Fruit fly (Drosophila melanogaster): Measurements from ENCODE around the gene CG9698.
A peak's percentile ranks its signal among the peaks of the same experiment; 100 is the strongest.

CG9698 gene

DNA sequence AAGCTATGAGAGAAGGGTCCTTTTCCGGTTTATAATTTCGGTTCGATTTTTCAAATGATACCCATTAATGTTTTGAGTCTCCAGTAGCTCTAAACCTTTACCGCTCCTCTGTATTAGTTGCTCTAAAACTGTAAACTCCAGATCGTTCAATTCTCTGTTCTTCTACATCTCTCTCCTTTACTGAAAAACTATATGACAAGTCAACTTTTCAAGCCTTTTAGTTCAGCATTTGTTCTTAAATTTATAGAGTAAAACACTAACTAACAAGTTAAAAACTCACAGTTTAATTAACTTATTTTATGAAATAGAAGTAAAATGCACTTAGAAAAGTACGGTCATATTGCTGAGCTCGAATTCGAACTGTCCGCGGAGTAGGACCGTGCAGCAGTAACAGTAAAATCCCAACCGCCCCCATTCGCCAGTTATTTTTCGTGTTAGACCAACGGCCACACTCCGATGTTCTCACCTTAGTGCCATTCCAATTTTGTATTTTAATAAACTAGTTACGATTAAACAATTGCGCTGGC is 48.2 kb downstream of the CG9698 start:
- no peak for TF ChIP-seq pan (optimal IDR thresholded peaks at IDR 0.05)
- no peak for TF ChIP-seq EcR (GFP tag; optimal IDR thresholded peaks at IDR 0.05)
- TF ChIP-seq CG8478 (optimal IDR thresholded peaks at IDR 0.05) = no peak
- no peak for TF ChIP-seq Dll (optimal IDR thresholded peaks at IDR 0.05)
- no peak for TF ChIP-seq usp (GFP tag; optimal IDR thresholded peaks at IDR 0.05)
- no peak for TF ChIP-seq psq (optimal IDR thresholded peaks at IDR 0.05)

DNA sequence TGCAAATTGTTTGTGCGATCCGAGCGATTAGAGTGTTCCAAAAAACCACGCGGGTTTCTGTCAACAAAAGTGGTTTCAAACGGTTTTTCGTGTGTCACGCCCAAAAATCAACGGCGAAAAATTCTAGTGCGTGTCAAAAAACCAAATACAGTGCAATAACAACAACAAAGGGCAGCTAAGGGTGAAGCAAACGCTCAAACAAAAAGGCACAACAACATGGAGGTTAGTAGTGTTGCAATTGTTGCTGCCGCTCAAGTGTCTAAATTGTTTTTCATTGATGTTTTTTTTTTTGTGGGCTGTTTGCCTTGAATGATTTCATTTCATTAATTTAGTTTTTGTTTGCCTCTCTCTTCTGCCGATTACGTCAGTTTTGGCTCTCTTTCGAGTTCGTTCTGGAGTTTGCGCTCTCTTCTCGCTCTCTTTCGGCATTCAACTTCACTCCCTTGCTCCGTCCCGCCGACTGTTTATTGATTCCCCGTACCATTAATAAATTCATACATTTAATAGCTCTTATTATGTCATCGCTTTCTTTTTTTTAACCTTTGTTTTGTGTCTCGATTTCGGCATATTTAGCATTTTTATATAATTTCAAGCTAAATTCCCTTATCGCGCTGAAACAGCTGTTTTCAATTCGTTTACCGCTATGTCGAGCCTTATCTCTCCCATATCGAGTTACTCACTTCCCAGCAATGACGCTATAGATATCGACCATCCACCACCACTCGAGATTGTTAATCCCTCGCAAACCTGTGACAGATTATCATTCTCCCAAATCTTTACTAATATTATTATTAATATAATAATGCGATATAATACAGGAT is 48.9 kb downstream of the CG9698 start:
- TF ChIP-seq EcR (GFP tag; optimal IDR thresholded peaks at IDR 0.05) (no peak), psq (optimal IDR thresholded peaks at IDR 0.05) (no peak), usp (GFP tag; optimal IDR thresholded peaks at IDR 0.05) (no peak), Dll (optimal IDR thresholded peaks at IDR 0.05) (no peak), CG8478 (optimal IDR thresholded peaks at IDR 0.05) (no peak), pan (optimal IDR thresholded peaks at IDR 0.05) (no peak)

DNA sequence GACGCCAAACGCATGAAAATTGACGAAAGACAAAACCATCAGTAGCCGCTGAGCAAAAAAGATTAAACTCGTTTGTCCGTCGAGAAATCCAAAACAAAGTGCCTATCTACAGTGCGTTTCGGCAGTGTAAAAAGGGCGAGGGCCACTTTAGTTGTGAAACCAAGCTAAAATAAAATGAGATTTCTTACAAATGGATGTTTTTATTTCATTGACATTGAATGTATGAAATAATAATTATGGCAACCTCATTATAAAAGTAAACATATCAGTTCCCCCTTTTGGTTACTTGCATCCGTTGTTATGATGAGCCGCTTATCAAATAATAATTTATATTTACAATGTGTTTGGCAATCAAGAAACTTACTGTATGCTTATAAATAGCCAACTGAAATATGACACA is 49.9 kb downstream of the CG9698 start:
- TF ChIP-seq psq (optimal IDR thresholded peaks at IDR 0.05) (no peak), pan (optimal IDR thresholded peaks at IDR 0.05) (no peak), usp (GFP tag; optimal IDR thresholded peaks at IDR 0.05) (no peak), EcR (GFP tag; optimal IDR thresholded peaks at IDR 0.05) (no peak), Dll (optimal IDR thresholded peaks at IDR 0.05) (no peak), CG8478 (optimal IDR thresholded peaks at IDR 0.05) (no peak)

DNA sequence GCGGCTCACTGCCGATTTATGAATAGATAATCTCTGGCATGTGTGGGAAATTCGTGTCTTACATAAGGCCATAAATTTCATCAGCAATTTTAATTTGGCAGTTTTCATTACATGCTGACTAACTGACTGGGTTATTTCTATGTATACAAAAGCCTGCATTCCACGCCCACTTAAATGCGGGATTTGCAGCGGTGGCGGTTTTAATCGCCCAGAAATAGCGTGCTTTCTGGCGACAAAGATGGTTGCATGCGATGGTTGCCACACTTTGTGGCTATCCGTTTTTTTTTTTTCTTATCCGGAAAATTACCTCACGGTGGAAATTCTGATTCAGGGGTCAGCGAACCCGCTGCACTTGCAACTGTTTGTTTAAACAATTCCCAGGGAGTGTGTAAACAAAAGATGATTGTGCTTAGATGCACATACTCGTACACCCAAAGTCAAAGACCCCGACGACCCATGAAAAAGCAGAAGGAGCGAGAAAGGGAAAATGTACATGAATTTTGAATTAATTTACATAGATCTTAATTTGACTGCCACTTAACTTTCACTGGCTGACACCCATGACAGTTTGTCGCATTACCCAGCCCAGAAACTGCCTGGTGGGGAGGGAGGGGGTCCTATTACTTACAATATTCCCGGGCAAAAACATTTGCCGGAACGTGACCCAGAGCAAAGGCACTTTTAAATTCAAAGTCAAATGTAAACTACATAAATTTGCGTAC is 51.8 kb downstream of the CG9698 start:
- TF ChIP-seq psq (optimal IDR thresholded peaks at IDR 0.05) (no peak), EcR (GFP tag; optimal IDR thresholded peaks at IDR 0.05) (peak in 1 of 2 experiments; percentile 42)

Data from whole organism.